Worm (Caenorhabditis elegans) whole organism, L2 larva: ENCODE measurements around the gene C56A3.4.

Source experiments
- elt-1 ChIP-seq: fragments of 150-350 bp; optimal IDR thresholded peaks from 2 replicates; lab custom pipeline; 2014; ENCODE audit warnings: missing biosample characterization, missing genetic modification characterization
- fos-1 ChIP-seq: fragments of 150-350 bp; optimal IDR thresholded peaks from 2 replicates; lab custom pipeline; 2014; ENCODE audit warnings: missing biosample characterization, missing genetic modification characterization
- lin-39 ChIP-seq: fragments of 150-350 bp; optimal IDR thresholded peaks from 2 replicates; lab custom pipeline; 2014; ENCODE audit warnings: missing biosample characterization, missing genetic modification reagents, missing genetic modification characterization
- nhr-12 ChIP-seq: fragments of 150-350 bp; optimal IDR thresholded peaks from 2 replicates; lab custom pipeline; 2014; ENCODE audit warnings: missing biosample characterization, missing genetic modification characterization
- ztf-4 ChIP-seq: fragments of 150-350 bp; optimal IDR thresholded peaks from 2 replicates; lab custom pipeline; 2014; ENCODE audit warnings: missing biosample characterization, missing genetic modification characterization

DNA sequence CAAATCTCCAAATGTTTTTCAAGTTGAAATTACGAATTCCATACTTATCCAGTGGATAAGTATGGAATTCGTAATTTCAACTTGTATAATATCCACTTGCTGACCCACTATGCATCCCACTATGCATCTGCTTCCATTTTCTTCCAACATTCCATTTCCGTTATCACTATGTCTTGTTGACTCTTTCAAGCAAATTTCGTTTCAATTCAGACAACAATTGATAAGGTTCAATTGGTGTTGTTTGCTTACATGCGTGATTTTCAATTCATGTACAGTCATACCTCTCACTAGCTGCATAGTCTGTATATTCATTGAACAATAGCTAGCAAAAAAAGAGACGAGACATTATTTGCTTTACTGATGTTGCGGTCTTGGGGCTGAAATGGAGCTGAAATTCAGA, 25.3 kb upstream of the C56A3.4 start:
- TF ChIP-seq elt-1 (tag; lab: Kevin White, UChicago) (no peak), lin-39 (tag; lab: Kevin White, UChicago) (no peak), nhr-12 (tag; lab: Kevin White, UChicago) (no peak), ztf-4 (tag; lab: Kevin White, UChicago) (no peak), fos-1 (tag; lab: Kevin White, UChicago) (peak; percentile 93)
